Worm (Caenorhabditis elegans) whole organism, L4 larva: ENCODE measurements around the gene C27H5.2.

ENCODE experiments used
- T20F7.1 ChIP-seq: fragments of 200-800 bp; sonication (Bioruptor generic); optimal IDR thresholded peaks from 2 replicates; lab custom pipeline; 2018; ENCODE audit warnings: mild to moderate bottlenecking, missing genetic modification characterization, missing compliant biosample characterization
- Y48G9A.11 ChIP-seq: fragments of 200-800 bp; sonication (Bioruptor generic); IDR thresholded peaks from 2 replicates; pipeline ENCODE4 v1.3.6; 2022; ENCODE audit warnings: missing genetic modification reagents, missing genetic modification characterization, missing compliant biosample characterization
- aly-2 ChIP-seq: sonication (generic microtip); optimal IDR thresholded peaks from 2 replicates; lab custom pipeline; 2018; ENCODE audit warnings: missing biosample characterization, missing genetic modification characterization
- ama-1 ChIP-seq: fragments of 150-350 bp; optimal IDR thresholded peaks from 2 replicates; lab custom pipeline; 2014; ENCODE audit warnings: inconsistent platforms, mixed read lengths
- egl-27 ChIP-seq: sonication (generic microtip); optimal IDR thresholded peaks from 3 replicates; lab custom pipeline; 2017; ENCODE audit warnings: missing biosample characterization, missing genetic modification reagents, missing genetic modification characterization
- fkh-10 ChIP-seq: fragments of 150-350 bp; optimal IDR thresholded peaks from 2 replicates; lab custom pipeline; 2014; ENCODE audit warnings: missing biosample characterization, missing genetic modification reagents, missing genetic modification characterization
- fos-1 ChIP-seq: fragments of 150-350 bp; optimal IDR thresholded peaks from 2 replicates; lab custom pipeline; 2014; ENCODE audit warnings: missing biosample characterization, missing genetic modification characterization
- hmg-1.1 ChIP-seq: fragments of 200-800 bp; sonication (Bioruptor generic); IDR thresholded peaks from 2 replicates; pipeline ENCODE4 v1.3.6; 2022; ENCODE audit warnings: missing genetic modification reagents, missing genetic modification characterization, missing compliant biosample characterization
- lin-15B ChIP-seq: fragments of 150-350 bp; sonication (generic microtip); optimal IDR thresholded peaks from 3 replicates; lab custom pipeline; 2014; ENCODE audit warnings: missing biosample characterization, missing genetic modification characterization
- mdl-1 ChIP-seq, 2 experiments: fragments of 150-350 bp in 1 of 2; sonication (generic microtip) in 1 of 2; optimal IDR thresholded peaks; 2 replicates each; lab custom pipeline; 2014 to 2017; ENCODE audit warnings: missing biosample characterization in 2 of 2, missing genetic modification characterization in 2 of 2
- nhr-237 ChIP-seq: sonication (generic microtip); optimal IDR thresholded peaks from 2 replicates; lab custom pipeline; 2017; ENCODE audit warnings: missing biosample characterization, missing genetic modification characterization
- nhr-77 ChIP-seq: fragments of 150-350 bp; optimal IDR thresholded peaks from 2 replicates; lab custom pipeline; 2014; ENCODE audit warnings: missing biosample characterization, missing genetic modification characterization
- unc-130 ChIP-seq: sonication (generic microtip); optimal IDR thresholded peaks from 2 replicates; lab custom pipeline; 2016; ENCODE audit warnings: missing genetic modification reagents, missing genetic modification characterization, missing compliant biosample characterization
- unc-39 ChIP-seq: sonication (generic microtip); optimal IDR thresholded peaks from 2 replicates; lab custom pipeline; 2017; ENCODE audit warnings: missing biosample characterization, missing genetic modification characterization

- no peak for TF ChIP-seq egl-27
- TF ChIP-seq T20F7.1 (GFP tag; lab: Kevin White, UChicago) = no peak
- no peak for TF ChIP-seq lin-15B (tag; lab: Kevin White, UChicago)
- TF ChIP-seq mdl-1 (tag; optimal IDR thresholded peaks at IDR 0.05; lab: Kevin White, UChicago) = no peak
- no peak for TF ChIP-seq aly-2 (tag; lab: Kevin White, UChicago)
- TF ChIP-seq fos-1 (tag; lab: Kevin White, UChicago) = no peak
- TF ChIP-seq nhr-77 (tag; lab: Kevin White, UChicago) = no peak
- TF ChIP-seq fkh-10 = no peak
- no peak for TF ChIP-seq nhr-237 (tag; lab: Kevin White, UChicago)
- TF ChIP-seq unc-39 (tag; lab: Kevin White, UChicago) = no peak
- TF ChIP-seq hmg-1.1 (GFP tag; lab: Robert Waterston, UW) = no peak
- TF ChIP-seq unc-130 (GFP tag; lab: Kevin White, UChicago) = no peak
- no peak for TF ChIP-seq Y48G9A.11 (GFP tag; lab: Robert Waterston, UW)
- TF ChIP-seq ama-1 (lab: Kevin White, UChicago) = no peak
Observed at ce11 chrII:7208184-7208583, 52.8 kb downstream of the C27H5.2 start, which contains the start of gene dhs-7.
